Fruit fly (Drosophila melanogaster) whole organism, pupa: ENCODE data around the gene CG42717.

Experiments used
- CG12605 ChIP-seq: fragments of 200-800 bp; sonication (Bioruptor generic); IDR thresholded peaks from 2 replicates; pipeline ENCODE4 v1.3.6; 2022; ENCODE audit warnings: missing biosample characterization, missing genetic modification characterization
- CG13204 ChIP-seq: fragments of 200-800 bp; sonication (Bioruptor generic); optimal IDR thresholded peaks from 2 replicates; lab custom pipeline; 2018; ENCODE audit warnings: missing biosample characterization, mild to moderate bottlenecking, missing genetic modification characterization, moderate library complexity
- CG14655 ChIP-seq: fragments of 200-800 bp; sonication (Bioruptor generic); optimal IDR thresholded peaks from 3 replicates; lab custom pipeline; 2017; ENCODE audit warnings: mild to moderate bottlenecking, missing biosample characterization, missing genetic modification reagents, missing genetic modification characterization
- CG34367 ChIP-seq: fragments of 200-800 bp; sonication (Bioruptor generic); optimal IDR thresholded peaks from 2 replicates; lab custom pipeline; 2018; ENCODE audit warnings: missing biosample characterization, mild to moderate bottlenecking, missing genetic modification characterization
- CG4496 ChIP-seq: fragments of 200-800 bp; sonication (Bioruptor generic); IDR thresholded peaks from 3 replicates; pipeline ENCODE4 v1.3.6; 2022; ENCODE audit warnings: missing biosample characterization, missing genetic modification characterization
- CG9948 ChIP-seq: fragments of 200-800 bp; sonication (Bioruptor generic); optimal IDR thresholded peaks from 2 replicates; lab custom pipeline; 2018; ENCODE audit warnings: missing biosample characterization, mild to moderate bottlenecking, missing genetic modification characterization, moderate library complexity
- Ets98B ChIP-seq: fragments of 200-800 bp; sonication (Bioruptor generic); IDR thresholded peaks from 2 replicates; pipeline ENCODE4 v1.3.6; 2022; ENCODE audit warnings: missing biosample characterization, missing genetic modification characterization
- gl ChIP-seq: fragments of 200-800 bp; sonication (Bioruptor generic); optimal IDR thresholded peaks from 2 replicates; lab custom pipeline; 2018; ENCODE audit warnings: missing biosample characterization, mild to moderate bottlenecking, missing genetic modification characterization
- rn ChIP-seq: fragments of 200-800 bp; sonication (Bioruptor generic); IDR thresholded peaks from 2 replicates; pipeline ENCODE4 v1.3.6; 2022; ENCODE audit warnings: missing biosample characterization, missing genetic modification characterization

- TF ChIP-seq CG9948 (no peak), CG12605 (GFP tag; lab: Robert Waterston, UW) (no peak), Ets98B (GFP tag; lab: Robert Waterston, UW) (no peak), CG4496 (GFP tag; lab: Robert Waterston, UW) (no peak), CG14655 (GFP tag; lab: Kevin White, UChicago) (no peak), CG13204 (GFP tag; lab: Kevin White, UChicago) (no peak), CG34367 (tag; lab: Kevin White, UChicago) (no peak), gl (tag; lab: Kevin White, UChicago) (no peak), rn (no peak)
Observed at dm6 chr3L:16082251-16082650, 49.3 kb upstream of the CG42717 start, which contains the start of gene CG33258.
